Worm (Caenorhabditis elegans): ENCODE measurements around the gene T24H7.8.

Gene T24H7.8

DNA sequence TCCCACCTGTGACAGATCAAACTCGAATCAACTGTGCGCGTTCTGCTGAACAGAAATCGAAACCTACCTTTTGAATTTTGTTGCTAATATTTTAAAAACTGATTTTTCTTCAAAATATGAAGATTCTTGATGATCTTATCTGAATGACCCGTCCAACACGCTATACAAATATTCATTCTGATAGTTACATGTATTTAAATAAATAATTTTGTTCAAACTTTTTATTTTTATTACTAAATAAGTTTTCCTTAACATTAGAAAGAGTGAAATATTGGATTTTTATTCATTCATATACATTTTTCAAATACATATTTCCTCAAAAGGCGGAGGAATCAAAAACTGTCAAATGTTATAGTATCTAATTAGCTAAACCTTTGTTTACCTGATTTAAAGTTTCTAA is 26.1 kb downstream of the T24H7.8 start, which contains the start of gene F13H8.8:
Gene F13H8.8 (minus strand): TSS at position 101 of the 400 bp plus-strand sequence.
- no peak for TF ChIP-seq ham-2 (GFP tag; optimal IDR thresholded peaks at IDR 0.05)
- no peak for TF ChIP-seq mls-2 (tag; optimal IDR thresholded peaks at IDR 0.05)
- no peak for TF ChIP-seq ztf-11 (tag; optimal IDR thresholded peaks at IDR 0.05)
- no peak for TF ChIP-seq snpc-4 (tag; optimal IDR thresholded peaks at IDR 0.05)
- no peak for TF ChIP-seq M03D4.4 (tag; optimal IDR thresholded peaks at IDR 0.05)
- TF ChIP-seq lsy-2 (tag; optimal IDR thresholded peaks at IDR 0.05), result no peak
- no peak for TF ChIP-seq nhr-76 (tag; optimal IDR thresholded peaks at IDR 0.05)
- TF ChIP-seq nhr-237 (tag; optimal IDR thresholded peaks at IDR 0.05), result no peak
- TF ChIP-seq pha-4 (tag; optimal IDR thresholded peaks at IDR 0.05), result no peak
- TF ChIP-seq ceh-39 (tag; optimal IDR thresholded peaks at IDR 0.05), result no peak
- TF ChIP-seq tbx-8 (GFP tag; optimal IDR thresholded peaks at IDR 0.05), result no peak
- TF ChIP-seq nhr-28 (tag; optimal IDR thresholded peaks at IDR 0.05), result no peak
- TF ChIP-seq elt-1 (tag; optimal IDR thresholded peaks at IDR 0.05; ENCODE audit: borderline replicate concordance, insufficient read depth), result no peak

DNA sequence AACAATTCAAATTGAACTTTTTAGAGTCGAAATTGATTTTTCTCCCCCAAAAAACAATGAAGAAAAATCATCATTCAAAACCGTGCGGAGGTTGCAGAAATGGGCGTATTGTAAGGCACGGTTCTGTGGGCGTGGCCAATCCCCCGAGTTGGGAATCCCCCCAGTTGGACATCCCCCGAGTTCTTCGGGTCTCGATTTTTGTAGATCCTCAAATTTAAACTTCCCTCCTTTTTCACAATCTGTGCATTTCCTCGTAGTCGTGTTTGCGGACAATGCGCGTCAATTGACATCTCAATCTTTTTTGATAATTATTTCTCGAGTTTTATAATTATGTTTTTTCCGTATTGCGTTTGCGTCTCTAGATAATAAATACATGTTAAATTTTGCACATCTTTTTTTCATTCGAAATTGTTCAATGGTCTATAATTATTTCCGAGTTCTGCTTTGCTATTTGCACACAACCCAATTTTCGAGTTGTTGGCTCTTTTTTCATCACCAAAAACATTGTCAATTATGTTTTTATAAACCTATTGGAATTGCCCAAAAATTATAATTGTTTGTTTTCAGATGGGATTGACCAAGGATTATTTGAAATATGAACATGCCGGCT is 28.1 kb downstream of the T24H7.8 start, which contains the start of gene F13H8.2:
Gene F13H8.2 (plus strand): TSS at position 560 of the 610 bp plus-strand sequence.
- TF ChIP-seq snpc-4 (tag; optimal IDR thresholded peaks at IDR 0.05) (no peak), bed-3 (GFP tag; optimal IDR thresholded peaks at IDR 0.05) (no peak), ces-1 (GFP tag; optimal IDR thresholded peaks at IDR 0.05) (peak; percentile 93), mep-1 (tag; optimal IDR thresholded peaks at IDR 0.05) (peak; percentile 31), drap-1 (GFP tag; optimal IDR thresholded peaks at IDR 0.05) (no peak), ceh-83 (GFP tag; optimal IDR thresholded peaks at IDR 0.05) (no peak), nhr-76 (tag; optimal IDR thresholded peaks at IDR 0.05) (no peak), unc-39 (tag; optimal IDR thresholded peaks at IDR 0.05) (no peak), unc-120 (tag; optimal IDR thresholded peaks at IDR 0.05; ENCODE audit: poor library complexity, severe bottlenecking) (peak; percentile 27), hlh-1 (tag; optimal IDR thresholded peaks at IDR 0.05) (no peak), nhr-12 (tag; optimal IDR thresholded peaks at IDR 0.05) (no peak), blmp-1 (tag; optimal IDR thresholded peaks at IDR 0.05) (no peak), flh-1 (GFP tag; optimal IDR thresholded peaks at IDR 0.05) (no peak), mab-5 (tag; optimal IDR thresholded peaks at IDR 0.05) (no peak), lin-13 (tag; optimal IDR thresholded peaks at IDR 0.05) (peak; percentile 60), ztf-11 (tag; optimal IDR thresholded peaks at IDR 0.05) (no peak), mls-2 (tag; optimal IDR thresholded peaks at IDR 0.05) (peak; percentile 9), pha-4 (tag; optimal IDR thresholded peaks at IDR 0.05) (peak; percentile 59), lin-32 (GFP tag; optimal IDR thresholded peaks at IDR 0.05) (no peak), elt-3 (tag; optimal IDR thresholded peaks at IDR 0.05) (no peak), M03D4.4 (tag; optimal IDR thresholded peaks at IDR 0.05) (no peak), unc-62 (GFP tag; optimal IDR thresholded peaks at IDR 0.05) (no peak), ceh-43 (GFP tag; optimal IDR thresholded peaks at IDR 0.05) (peak; percentile 4), lsy-2 (tag; optimal IDR thresholded peaks at IDR 0.05) (peak; percentile 77), nhr-28 (tag; optimal IDR thresholded peaks at IDR 0.05) (no peak), sptf-1 (tag; optimal IDR thresholded peaks at IDR 0.05) (peak; percentile 12), tbx-8 (GFP tag; optimal IDR thresholded peaks at IDR 0.05) (no peak), sem-2 (GFP tag; optimal IDR thresholded peaks at IDR 0.05) (no peak), ceh-39 (tag; optimal IDR thresholded peaks at IDR 0.05) (peak; percentile 31), elt-1 (tag; optimal IDR thresholded peaks at IDR 0.05; ENCODE audit: borderline replicate concordance, insufficient read depth) (no peak), nhr-237 (tag; optimal IDR thresholded peaks at IDR 0.05) (peak; percentile 44), zip-8 (tag; optimal IDR thresholded peaks at IDR 0.05) (no peak), cnd-1 (tag; optimal IDR thresholded peaks at IDR 0.05) (peak; percentile 12), ham-2 (GFP tag; optimal IDR thresholded peaks at IDR 0.05) (no peak), nhr-2 (tag; optimal IDR thresholded peaks at IDR 0.05) (no peak)

DNA sequence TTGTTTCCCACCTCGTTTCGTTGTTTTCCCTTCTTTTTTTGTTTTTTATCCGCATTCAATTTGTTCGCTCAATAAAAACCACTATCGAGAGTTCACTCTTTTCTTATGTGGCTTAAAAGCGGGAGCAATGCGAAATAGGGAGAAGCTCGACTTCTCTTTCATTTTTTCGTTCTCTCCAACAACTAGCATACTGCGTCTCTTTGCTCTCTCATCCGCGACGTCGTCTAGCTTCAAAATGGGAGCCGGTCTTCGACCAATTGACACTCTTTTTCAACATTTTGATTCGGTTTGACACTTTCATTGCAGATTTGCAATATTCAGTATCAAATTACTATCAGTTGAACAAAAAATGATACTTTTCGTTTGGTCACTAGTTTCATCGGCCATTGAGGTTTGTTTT is 32.1 kb downstream of the T24H7.8 start, which contains the start of gene bpl-1:
Gene bpl-1 (plus strand): TSS at position 301 of the 400 bp plus-strand sequence.
- no peak for TF ChIP-seq ces-1 (GFP tag; optimal IDR thresholded peaks at IDR 0.05)
- no peak for TF ChIP-seq elt-1 (tag; optimal IDR thresholded peaks at IDR 0.05; ENCODE audit: borderline replicate concordance, insufficient read depth)
- TF ChIP-seq nhr-76 (tag; optimal IDR thresholded peaks at IDR 0.05), result no peak
- no peak for TF ChIP-seq ham-2 (GFP tag; optimal IDR thresholded peaks at IDR 0.05)
- TF ChIP-seq sem-2 (GFP tag; optimal IDR thresholded peaks at IDR 0.05), result no peak
- TF ChIP-seq nhr-12 (tag; optimal IDR thresholded peaks at IDR 0.05), result no peak
- TF ChIP-seq lsy-2 (tag; optimal IDR thresholded peaks at IDR 0.05), result no peak
- no peak for TF ChIP-seq cnd-1 (tag; optimal IDR thresholded peaks at IDR 0.05)
- no peak for TF ChIP-seq ceh-39 (tag; optimal IDR thresholded peaks at IDR 0.05)
- no peak for TF ChIP-seq bed-3 (GFP tag; optimal IDR thresholded peaks at IDR 0.05)
- TF ChIP-seq nhr-237 (tag; optimal IDR thresholded peaks at IDR 0.05), result no peak
- no peak for TF ChIP-seq sptf-1 (tag; optimal IDR thresholded peaks at IDR 0.05)
- TF ChIP-seq zip-8 (tag; optimal IDR thresholded peaks at IDR 0.05), result no peak
- TF ChIP-seq mab-5 (tag; optimal IDR thresholded peaks at IDR 0.05), result no peak
- TF ChIP-seq ceh-83 (GFP tag; optimal IDR thresholded peaks at IDR 0.05), result no peak
- no peak for TF ChIP-seq M03D4.4 (tag; optimal IDR thresholded peaks at IDR 0.05)
- TF ChIP-seq mep-1 (tag; optimal IDR thresholded peaks at IDR 0.05), result no peak
- TF ChIP-seq nhr-2 (tag; optimal IDR thresholded peaks at IDR 0.05), result no peak
